Worm (Caenorhabditis elegans) whole organism, early embryonic: ENCODE measurements around the gene F28B12.1.

Source experiments
- B0310.2 ChIP-seq: sonication (generic microtip); optimal IDR thresholded peaks from 2 replicates; lab custom pipeline; 2016; ENCODE audit warnings: mild to moderate bottlenecking, missing genetic modification characterization, missing compliant biosample characterization
- F13C5.2 ChIP-seq: sonication (generic microtip); optimal IDR thresholded peaks from 2 replicates; lab custom pipeline; 2017; ENCODE audit warnings: mild to moderate bottlenecking, missing genetic modification characterization, inconsistent platforms, missing compliant biosample characterization
- aly-1 ChIP-seq: sonication (generic microtip); optimal IDR thresholded peaks from 2 replicates; lab custom pipeline; 2016; ENCODE audit warnings: missing genetic modification characterization, missing compliant biosample characterization
- ama-1 ChIP-seq: fragments of 150-350 bp; optimal IDR thresholded peaks from 2 replicates; lab custom pipeline; 2014
- ceh-13 ChIP-seq: fragments of 200-800 bp; sonication (Bioruptor generic); optimal IDR thresholded peaks from 2 replicates; lab custom pipeline; 2018; ENCODE audit warnings: mild to moderate bottlenecking, missing genetic modification characterization, missing compliant biosample characterization
- ceh-36 ChIP-seq: sonication (generic microtip); optimal IDR thresholded peaks from 2 replicates; lab custom pipeline; 2016; ENCODE audit warnings: missing genetic modification characterization, inconsistent platforms, missing compliant biosample characterization
- ets-7 ChIP-seq: sonication (generic microtip); optimal IDR thresholded peaks from 2 replicates; lab custom pipeline; 2016; ENCODE audit warnings: missing genotype, missing genetic modification characterization, missing compliant biosample characterization
- flt-1 ChIP-seq: fragments of 200-800 bp; sonication (Bioruptor generic); IDR thresholded peaks from 2 replicates; pipeline ENCODE4 v1.3.6; 2022; ENCODE audit warnings: missing genetic modification characterization, missing compliant biosample characterization
- hmbx-1 ChIP-seq: sonication (generic microtip); optimal IDR thresholded peaks from 2 replicates; lab custom pipeline; 2016; ENCODE audit warnings: mild to moderate bottlenecking, missing genetic modification characterization, missing compliant biosample characterization
- hmg-4 ChIP-seq: fragments of 200-800 bp; sonication (Bioruptor generic); optimal IDR thresholded peaks from 2 replicates; lab custom pipeline; 2018; ENCODE audit warnings: mild to moderate bottlenecking, missing genetic modification characterization, missing compliant biosample characterization
- hnd-1 ChIP-seq: sonication (generic microtip); optimal IDR thresholded peaks from 2 replicates; lab custom pipeline; 2016; ENCODE audit warnings: missing genetic modification characterization, missing compliant biosample characterization
- pes-1 ChIP-seq: fragments of 200-800 bp; sonication (Bioruptor generic); IDR thresholded peaks from 2 replicates; pipeline ENCODE4 v1.3.6; 2022; ENCODE audit warnings: missing genetic modification reagents, missing genetic modification characterization, missing compliant biosample characterization
- scrt-1 ChIP-seq: fragments of 200-800 bp; sonication (Bioruptor generic); IDR thresholded peaks from 2 replicates; pipeline ENCODE4 v1.3.6; 2022; ENCODE audit warnings: missing genetic modification characterization, missing compliant biosample characterization
- sea-1 ChIP-seq: fragments of 200-800 bp; sonication (Bioruptor generic); conservative IDR thresholded peaks from 2 replicates; pipeline ENCODE4 v1.3.6; 2022; ENCODE audit warnings: missing genetic modification characterization, missing compliant biosample characterization
- tbx-11 ChIP-seq: fragments of 200-800 bp; sonication (Bioruptor generic); IDR thresholded peaks from 2 replicates; pipeline ENCODE4 v1.3.6; 2022; ENCODE audit warnings: missing genetic modification characterization, missing compliant biosample characterization
- tbx-37 ChIP-seq: fragments of 200-800 bp; sonication (Bioruptor generic); conservative IDR thresholded peaks from 2 replicates; pipeline ENCODE4 v1.3.6; 2022; ENCODE audit warnings: missing genetic modification reagents, missing genetic modification characterization, missing compliant biosample characterization
- tra-4 ChIP-seq: sonication (generic microtip); optimal IDR thresholded peaks from 2 replicates; lab custom pipeline; 2017; ENCODE audit warnings: missing genetic modification characterization, missing compliant biosample characterization

The F28B12.1 gene

DNA sequence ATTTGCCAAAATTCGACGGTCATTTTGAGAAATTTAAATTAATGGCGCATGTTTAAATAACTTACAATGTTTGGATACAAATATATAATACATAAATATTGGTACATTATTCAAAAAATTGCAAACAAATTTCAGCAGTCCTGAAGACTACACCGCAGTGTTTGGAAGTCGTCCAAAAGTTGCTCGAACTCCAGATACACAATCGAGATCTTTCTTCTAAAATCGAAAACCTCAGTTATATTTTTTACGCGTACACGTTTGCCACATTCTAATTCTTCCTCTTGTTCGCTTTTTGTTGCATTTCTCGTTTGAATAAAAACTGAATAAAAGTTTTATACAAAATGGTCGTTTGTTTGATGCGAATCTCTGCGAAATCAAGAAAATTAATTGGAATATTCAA is 38.5 kb upstream of the F28B12.1 start, which contains the start of gene tsp-18:
TSS of gene tsp-18 (plus strand) at position 301 of the 400 bp plus-strand sequence.
- TF ChIP-seq tra-4 (tag; lab: Kevin White, UChicago) (no peak), tbx-11 (no peak), ama-1 (lab: Kevin White, UChicago) (no peak), scrt-1 (GFP tag; lab: Robert Waterston, UW) (no peak), ets-7 (tag; lab: Kevin White, UChicago) (no peak), ceh-13 (no peak), hmbx-1 (no peak), hnd-1 (tag; lab: Kevin White, UChicago) (no peak), hmg-4 (GFP tag; lab: Kevin White, UChicago) (no peak)

DNA sequence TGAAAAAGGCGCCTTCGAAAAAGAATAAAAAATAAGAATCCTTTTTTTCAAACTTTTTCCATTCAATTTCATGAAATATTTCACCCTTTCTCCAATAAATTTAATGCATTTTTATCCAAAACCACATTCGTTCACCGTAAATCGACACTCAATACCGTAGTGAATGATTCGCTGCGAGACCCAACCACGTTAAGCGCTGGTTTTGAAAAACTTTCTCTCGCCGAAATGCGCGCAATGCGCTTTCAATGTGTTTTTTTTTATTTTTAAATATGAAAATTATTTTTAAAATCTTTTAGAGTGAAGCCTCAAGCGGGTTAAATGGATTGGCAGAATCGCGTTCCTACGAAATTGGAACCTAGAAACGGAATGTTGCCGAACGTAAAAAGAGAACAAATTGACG is 36.5 kb upstream of the F28B12.1 start, which contains the start of gene F59G1.8:
TSS of gene F59G1.8 (plus strand) at position 293 of the 400 bp plus-strand sequence.
- TF ChIP-seq sea-1, result no peak
- TF ChIP-seq hnd-1 (tag; lab: Kevin White, UChicago), result no peak
- no peak for TF ChIP-seq ceh-13
- TF ChIP-seq pes-1 (GFP tag; lab: Robert Waterston, UW), result no peak
- no peak for TF ChIP-seq scrt-1 (GFP tag; lab: Robert Waterston, UW)
- TF ChIP-seq ets-7 (tag; lab: Kevin White, UChicago), result no peak
- TF ChIP-seq tbx-11, result no peak
- TF ChIP-seq hmg-4 (GFP tag; lab: Kevin White, UChicago), result no peak
- TF ChIP-seq ama-1 (lab: Kevin White, UChicago), result no peak
- TF ChIP-seq F13C5.2 (tag; lab: Kevin White, UChicago), result no peak
- no peak for TF ChIP-seq tbx-37 (GFP tag; lab: Robert Waterston, UW)
- TF ChIP-seq aly-1 (tag; lab: Kevin White, UChicago), result no peak
- TF ChIP-seq flt-1 (GFP tag; lab: Robert Waterston, UW), result no peak
- TF ChIP-seq tra-4 (tag; lab: Kevin White, UChicago), result no peak
- no peak for TF ChIP-seq B0310.2 (tag; lab: Kevin White, UChicago)
- TF ChIP-seq ceh-36, result no peak

- TF ChIP-seq hnd-1 (tag; lab: Kevin White, UChicago) (no peak), F13C5.2 (tag; lab: Kevin White, UChicago) (no peak), tbx-11 (no peak), ets-7 (tag; lab: Kevin White, UChicago) (no peak), ceh-36 (no peak), hmg-4 (GFP tag; lab: Kevin White, UChicago) (no peak), B0310.2 (tag; lab: Kevin White, UChicago) (no peak)
Observed at ce11 chrII:5907482-5907881, 35.2 kb upstream of the F28B12.1 start, which contains the start of gene vps-35. vps-35 (plus strand) TSS chrII:5907816.

- TF ChIP-seq sea-1, result no peak
Observed at ce11 chrII:5911274-5911673, 31.5 kb upstream of the F28B12.1 start, which contains the start of gene cgt-3. cgt-3 (plus strand) TSS chrII:5911324.

DNA sequence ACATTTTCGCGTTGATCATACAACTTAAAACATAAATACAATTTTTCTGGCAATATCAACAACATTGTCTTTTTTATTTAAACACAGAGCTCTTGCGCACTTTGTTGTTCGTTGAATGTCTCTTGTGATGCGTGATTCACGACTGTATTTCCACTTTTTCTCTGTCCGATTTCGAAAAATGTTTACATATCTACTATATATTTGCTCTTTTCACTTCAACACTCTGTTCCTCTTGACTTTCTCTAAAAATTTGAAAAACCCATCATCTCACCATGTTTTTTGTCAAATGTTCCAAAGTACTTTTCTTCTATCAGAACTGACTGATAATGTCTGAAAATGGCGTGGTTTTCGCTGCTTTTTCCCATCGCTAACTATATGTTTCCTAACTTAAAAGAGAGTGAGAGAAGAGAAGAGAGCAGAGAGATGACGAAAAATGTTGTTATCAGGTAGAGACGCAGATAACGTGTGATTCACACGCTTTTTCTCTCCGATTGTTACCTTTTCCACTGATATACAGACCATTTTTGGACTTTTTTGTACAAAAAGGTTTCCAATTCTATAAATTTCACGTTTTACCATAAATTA is 30.7 kb upstream of the F28B12.1 start:
- TF ChIP-seq sea-1 (no peak), tbx-11 (no peak), flt-1 (GFP tag; lab: Robert Waterston, UW) (no peak), hmbx-1 (no peak), hnd-1 (tag; lab: Kevin White, UChicago) (no peak), ama-1 (lab: Kevin White, UChicago) (no peak), scrt-1 (GFP tag; lab: Robert Waterston, UW) (no peak), F13C5.2 (tag; lab: Kevin White, UChicago) (no peak), ceh-13 (no peak), tbx-37 (GFP tag; lab: Robert Waterston, UW) (no peak), B0310.2 (tag; lab: Kevin White, UChicago) (no peak), pes-1 (GFP tag; lab: Robert Waterston, UW) (no peak), aly-1 (tag; lab: Kevin White, UChicago) (no peak), hmg-4 (GFP tag; lab: Kevin White, UChicago) (no peak), ceh-36 (no peak)

ce11 chrII:5913897-5914296 is 28.8 kb upstream of the F28B12.1 start:
- TF ChIP-seq ceh-36 (no peak), aly-1 (tag; lab: Kevin White, UChicago) (no peak), hmbx-1 (no peak), ets-7 (tag; lab: Kevin White, UChicago) (no peak), hnd-1 (tag; lab: Kevin White, UChicago) (no peak), tbx-11 (no peak), sea-1 (no peak), pes-1 (GFP tag; lab: Robert Waterston, UW) (no peak), ama-1 (lab: Kevin White, UChicago) (no peak), hmg-4 (GFP tag; lab: Kevin White, UChicago) (no peak), F13C5.2 (tag; lab: Kevin White, UChicago) (no peak)

DNA sequence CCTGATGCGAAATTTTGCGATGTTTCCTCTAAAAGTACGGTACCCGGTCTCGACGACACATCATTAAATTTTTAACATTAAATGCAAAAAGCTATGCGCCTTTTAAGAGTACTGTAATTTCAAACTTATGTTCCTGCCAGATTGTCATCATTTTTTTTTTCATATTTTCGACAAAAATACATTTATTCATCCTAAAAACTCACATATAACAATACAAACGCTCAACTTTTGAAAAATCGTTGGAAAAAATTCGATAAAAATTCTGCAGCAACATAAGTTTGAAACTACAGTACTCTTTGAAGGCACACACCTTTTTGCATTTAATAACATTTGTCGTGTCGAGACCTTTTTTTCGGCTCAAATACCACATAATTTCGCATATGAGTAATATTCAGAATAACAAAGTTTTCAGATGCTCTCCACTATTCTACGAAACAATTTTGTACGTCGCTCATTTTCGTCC is 25.7 kb upstream of the F28B12.1 start, which contains the start of gene frh-1:
TSS of gene frh-1 (plus strand) at position 413 of the 463 bp plus-strand sequence.
- no peak for TF ChIP-seq hmg-4 (GFP tag; lab: Kevin White, UChicago)

DNA sequence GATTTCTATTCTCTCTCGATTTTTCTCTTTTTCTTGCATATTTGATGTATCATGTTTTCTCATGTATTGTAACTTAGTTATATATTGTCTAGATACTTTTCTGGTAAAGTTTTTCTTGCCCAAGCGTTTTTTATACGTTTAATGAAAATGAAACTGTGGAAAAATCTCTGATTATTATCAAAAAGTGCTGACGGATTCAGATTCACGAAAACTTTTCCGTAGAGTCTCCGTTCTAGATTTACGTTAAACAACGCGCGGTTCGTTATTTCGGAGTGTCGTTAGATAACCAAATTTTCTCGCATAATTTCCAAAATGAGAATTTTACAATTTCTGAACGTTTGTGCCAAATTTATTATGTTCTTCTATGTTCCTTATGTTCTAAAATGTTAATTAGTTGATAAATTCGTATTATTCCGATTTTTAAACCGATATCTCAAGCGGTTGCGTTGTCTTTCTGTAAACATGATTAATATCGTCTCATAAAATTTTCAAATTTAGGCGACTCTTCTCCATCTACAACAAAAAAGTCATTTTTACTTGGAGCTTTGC is 24.5 kb upstream of the F28B12.1 start, which contains the start of gene ptp-2:
TSS of gene ptp-2 (plus strand) at position 499 of the 549 bp plus-strand sequence.
- TF ChIP-seq tra-4 (tag; lab: Kevin White, UChicago) (no peak), B0310.2 (tag; lab: Kevin White, UChicago) (no peak), ets-7 (tag; lab: Kevin White, UChicago) (no peak), tbx-11 (no peak), pes-1 (GFP tag; lab: Robert Waterston, UW) (no peak), F13C5.2 (tag; lab: Kevin White, UChicago) (no peak), aly-1 (tag; lab: Kevin White, UChicago) (no peak), ceh-13 (no peak), hnd-1 (tag; lab: Kevin White, UChicago) (no peak), sea-1 (no peak), tbx-37 (GFP tag; lab: Robert Waterston, UW) (no peak), scrt-1 (GFP tag; lab: Robert Waterston, UW) (no peak), ama-1 (lab: Kevin White, UChicago) (no peak)
